Fruit fly (Drosophila melanogaster): ENCODE results near the gene TotA.

Gene TotA

DNA sequence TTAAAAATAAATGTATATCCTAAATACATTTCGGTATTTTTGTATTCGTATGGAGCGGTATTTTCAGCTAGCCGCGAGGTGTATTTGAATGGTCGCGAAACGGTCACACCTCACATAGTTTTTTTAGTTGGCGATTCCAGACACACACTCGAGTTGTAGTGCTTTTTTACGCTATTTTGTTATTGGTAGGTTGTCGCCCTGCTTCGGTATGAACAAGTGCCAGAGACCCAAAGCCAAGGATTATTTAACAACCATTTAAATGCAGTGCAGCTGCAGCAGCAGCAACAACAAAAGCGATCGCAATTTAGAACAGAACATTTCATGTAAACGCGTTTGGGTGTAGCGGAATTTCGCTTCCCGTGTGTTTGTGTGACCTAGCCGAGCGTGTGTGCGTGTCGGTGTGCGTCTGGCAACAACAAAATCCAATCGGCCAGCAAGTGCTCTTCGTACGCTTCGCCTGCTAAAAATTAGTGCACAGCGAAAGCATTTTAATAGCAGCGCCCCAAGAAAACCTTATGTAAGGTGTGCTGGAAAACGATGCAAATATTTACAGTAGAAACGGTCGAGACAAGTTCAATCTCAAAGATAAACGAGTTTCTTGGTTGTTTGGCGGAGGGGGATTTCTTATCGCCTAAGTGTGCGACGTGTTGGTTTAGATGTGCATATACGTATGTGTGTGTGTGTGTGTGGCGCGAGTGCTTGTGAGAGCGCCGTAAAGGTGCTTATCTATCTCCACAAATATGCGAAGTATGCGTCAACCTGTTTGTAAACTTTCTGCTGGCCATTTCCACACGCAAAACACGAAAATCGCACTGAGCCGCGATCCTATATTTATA is 37.9 kb upstream of the TotA start, which contains the start of gene Synd (continued):
- TF ChIP-seq Eip93F (GFP tag; optimal IDR thresholded peaks at IDR 0.05) (no peak), pdm3 (GFP tag; optimal IDR thresholded peaks at IDR 0.05) (peak; percentile 28), fkh (GFP tag; optimal IDR thresholded peaks at IDR 0.05) (peak; percentile 79), CG16779 (tag; optimal IDR thresholded peaks at IDR 0.05) (peak; percentile 9), Hr38 (GFP tag; optimal IDR thresholded peaks at IDR 0.05) (no peak), esn (GFP tag; optimal IDR thresholded peaks at IDR 0.05) (peak; percentile 42), Sox14 (GFP tag; optimal IDR thresholded peaks at IDR 0.05) (peak; percentile 27), cyc (GFP tag; optimal IDR thresholded peaks at IDR 0.05) (peak; percentile 11), Sox102F (GFP tag; optimal IDR thresholded peaks at IDR 0.05) (no peak), ss (GFP tag; optimal IDR thresholded peaks at IDR 0.05) (peak; percentile 59 to 65)

dm6 chr3R:20833664-20834063 is 37.2 kb upstream of the TotA start:
- TF ChIP-seq Sox102F (GFP tag; optimal IDR thresholded peaks at IDR 0.05), result peak; percentile 56
- no peak for TF ChIP-seq CG6792 (GFP tag; optimal IDR thresholded peaks at IDR 0.05)
- no peak for TF ChIP-seq Blimp-1 (GFP tag; optimal IDR thresholded peaks at IDR 0.05)
- peak; percentile 64; the same call in 1 of the 2 replicates for TF ChIP-seq CG15336 (GFP tag; IDR thresholded peaks at IDR 0.05)
- peak; percentile 34 for TF ChIP-seq CG31627 (GFP tag; optimal IDR thresholded peaks at IDR 0.05)
- peak; percentile 6 for TF ChIP-seq topi (GFP tag; optimal IDR thresholded peaks at IDR 0.05)
- no peak for TF ChIP-seq CG6808 (GFP tag; optimal IDR thresholded peaks at IDR 0.05)
- peak; percentile 20 for TF ChIP-seq acj6 (GFP tag; optimal IDR thresholded peaks at IDR 0.05)
- TF ChIP-seq Ets21C (GFP tag; optimal IDR thresholded peaks at IDR 0.05), result no peak
- TF ChIP-seq achi (GFP tag; optimal IDR thresholded peaks at IDR 0.05), result peak; percentile 26
- peak; percentile 28 for TF ChIP-seq cyc (GFP tag; optimal IDR thresholded peaks at IDR 0.05)
- no peak for TF ChIP-seq fd59A (GFP tag; optimal IDR thresholded peaks at IDR 0.05)
- peak; percentile 28 for TF ChIP-seq Hr39 (GFP tag; optimal IDR thresholded peaks at IDR 0.05)
- TF ChIP-seq CG11294 (GFP tag; IDR thresholded peaks at IDR 0.05), result no peak
- peak; percentile 59 for TF ChIP-seq Hr4 (GFP tag; optimal IDR thresholded peaks at IDR 0.05)
- peak; percentile 16 for TF ChIP-seq CG8632 (GFP tag; optimal IDR thresholded peaks at IDR 0.05)
- 0 out of 3 replicates have a peak, but pooled peaks have one; percentile 29 for TF ChIP-seq CG6163 (GFP tag; IDR thresholded peaks at IDR 0.05)
- no peak for TF ChIP-seq CG9139 (GFP tag; optimal IDR thresholded peaks at IDR 0.05)
- peak; percentile 28 for TF ChIP-seq CG10669 (GFP tag; optimal IDR thresholded peaks at IDR 0.05)
- TF ChIP-seq lz (GFP tag; optimal IDR thresholded peaks at IDR 0.05), result peak; percentile 15
- peak; percentile 55 for TF ChIP-seq OdsH (GFP tag; optimal IDR thresholded peaks at IDR 0.05)
- peak in 1 of 2 experiments; percentile 7 for TF ChIP-seq salr (GFP tag; optimal IDR thresholded peaks at IDR 0.05)
- TF ChIP-seq CG6276 (GFP tag; optimal IDR thresholded peaks at IDR 0.05), result peak; percentile 3
- TF ChIP-seq CG10631 (GFP tag; optimal IDR thresholded peaks at IDR 0.05), result peak; percentile 18
- peak; percentile 13 for TF ChIP-seq Sox14 (GFP tag; optimal IDR thresholded peaks at IDR 0.05)
- TF ChIP-seq dsx (GFP tag; optimal IDR thresholded peaks at IDR 0.05; ENCODE audit: poor library complexity, severe bottlenecking), result no peak
- peak; percentile 80 for TF ChIP-seq svp (GFP tag)
- TF ChIP-seq CG34406 (GFP tag; optimal IDR thresholded peaks at IDR 0.05), result peak; percentile 34
- peak; percentile 17 for TF ChIP-seq Met (GFP tag; optimal IDR thresholded peaks at IDR 0.05)
- TF ChIP-seq CG32006 (GFP tag; optimal IDR thresholded peaks at IDR 0.05), result peak; percentile 67
- peak; percentile 56 for TF ChIP-seq pdm3 (GFP tag; optimal IDR thresholded peaks at IDR 0.05)
- TF ChIP-seq Ets96B (tag; optimal IDR thresholded peaks at IDR 0.05), result no peak
- TF ChIP-seq CG3919 (GFP tag; optimal IDR thresholded peaks at IDR 0.05), result peak; percentile 21
- no peak for TF ChIP-seq CG16779 (tag; optimal IDR thresholded peaks at IDR 0.05)
- no peak for TF ChIP-seq CG11762 (GFP tag; optimal IDR thresholded peaks at IDR 0.05; ENCODE audit: insufficient read depth)
- no peak for TF ChIP-seq fd85E (GFP tag; optimal IDR thresholded peaks at IDR 0.05)
- TF ChIP-seq CG7368 (GFP tag; optimal IDR thresholded peaks at IDR 0.05), result peak; percentile 37
- no peak for TF ChIP-seq vri (GFP tag; optimal IDR thresholded peaks at IDR 0.05)
- TF ChIP-seq Smox (GFP tag; optimal IDR thresholded peaks at IDR 0.05), result peak; percentile 28
- peak; percentile 25 for TF ChIP-seq CG4318 (GFP tag; optimal IDR thresholded peaks at IDR 0.05)
- TF ChIP-seq net (GFP tag; optimal IDR thresholded peaks at IDR 0.05), result no peak
- TF ChIP-seq Lpt (GFP tag; optimal IDR thresholded peaks at IDR 0.05), result no peak
- TF ChIP-seq Eip78C (GFP tag), result peak; percentile 85
